Worm (Caenorhabditis elegans): ENCODE measurements around the gene grl-12.

Gene grl-12

ce11 chrV:8658577-8659362 lies 22.0 kb upstream of the grl-12 start:
- TF ChIP-seq tra-4 (tag; optimal IDR thresholded peaks at IDR 0.05): no peak
- no peak for TF ChIP-seq tbx-11 (GFP tag; IDR thresholded peaks at IDR 0.05)
- no peak for TF ChIP-seq sea-1 (GFP tag; conservative IDR thresholded peaks at IDR 0.05)
- TF ChIP-seq flt-1 (GFP tag; IDR thresholded peaks at IDR 0.05): no peak
- no peak for TF ChIP-seq hmg-4 (GFP tag; optimal IDR thresholded peaks at IDR 0.05)
- no peak for TF ChIP-seq ets-7 (tag; optimal IDR thresholded peaks at IDR 0.05)
- no peak for TF ChIP-seq tbx-37 (GFP tag; conservative IDR thresholded peaks at IDR 0.05)
- no peak for TF ChIP-seq hnd-1 (tag; optimal IDR thresholded peaks at IDR 0.05)
- TF ChIP-seq pes-1 (GFP tag; IDR thresholded peaks at IDR 0.05): no peak
- TF ChIP-seq scrt-1 (GFP tag; IDR thresholded peaks at IDR 0.05): no peak
- TF ChIP-seq hmbx-1 (tag; optimal IDR thresholded peaks at IDR 0.05): no peak
- no peak for TF ChIP-seq ceh-13 (GFP tag; optimal IDR thresholded peaks at IDR 0.05)
- no peak for TF ChIP-seq ama-1 (optimal IDR thresholded peaks at IDR 0.05)
- TF ChIP-seq ceh-36 (tag; optimal IDR thresholded peaks at IDR 0.05): no peak
- no peak for TF ChIP-seq aly-1 (tag; optimal IDR thresholded peaks at IDR 0.05)
- TF ChIP-seq B0310.2 (tag; optimal IDR thresholded peaks at IDR 0.05): no peak
- no peak for TF ChIP-seq F13C5.2 (tag; optimal IDR thresholded peaks at IDR 0.05)

ce11 chrV:8657911-8658310 lies 21.1 kb upstream of the grl-12 start:
- TF ChIP-seq aly-1 (tag; optimal IDR thresholded peaks at IDR 0.05): no peak
- TF ChIP-seq tbx-37 (GFP tag; conservative IDR thresholded peaks at IDR 0.05): no peak
- no peak for TF ChIP-seq scrt-1 (GFP tag; IDR thresholded peaks at IDR 0.05)
- TF ChIP-seq ceh-36 (tag; optimal IDR thresholded peaks at IDR 0.05): no peak
- no peak for TF ChIP-seq tra-4 (tag; optimal IDR thresholded peaks at IDR 0.05)
- no peak for TF ChIP-seq pes-1 (GFP tag; IDR thresholded peaks at IDR 0.05)
- TF ChIP-seq flt-1 (GFP tag; IDR thresholded peaks at IDR 0.05): no peak
- no peak for TF ChIP-seq ets-7 (tag; optimal IDR thresholded peaks at IDR 0.05)

- TF ChIP-seq hmg-4 (GFP tag; optimal IDR thresholded peaks at IDR 0.05) (no peak), pes-1 (GFP tag; IDR thresholded peaks at IDR 0.05) (no peak), F13C5.2 (tag; optimal IDR thresholded peaks at IDR 0.05) (no peak), hnd-1 (tag; optimal IDR thresholded peaks at IDR 0.05) (no peak), tbx-11 (GFP tag; IDR thresholded peaks at IDR 0.05) (no peak), scrt-1 (GFP tag; IDR thresholded peaks at IDR 0.05) (no peak), hmbx-1 (tag; optimal IDR thresholded peaks at IDR 0.05) (no peak), ceh-13 (GFP tag; optimal IDR thresholded peaks at IDR 0.05) (no peak), sea-1 (GFP tag; conservative IDR thresholded peaks at IDR 0.05) (no peak), tra-4 (tag; optimal IDR thresholded peaks at IDR 0.05) (no peak)
These were observed 17.9 kb upstream of the grl-12 start for ce11 chrV:8654460-8655419.

- TF ChIP-seq hmbx-1 (tag; optimal IDR thresholded peaks at IDR 0.05): no peak
- TF ChIP-seq ceh-13 (GFP tag; optimal IDR thresholded peaks at IDR 0.05): no peak
- TF ChIP-seq scrt-1 (GFP tag; IDR thresholded peaks at IDR 0.05): no peak
- TF ChIP-seq ets-7 (tag; optimal IDR thresholded peaks at IDR 0.05): no peak
- no peak for TF ChIP-seq F13C5.2 (tag; optimal IDR thresholded peaks at IDR 0.05)
- no peak for TF ChIP-seq B0310.2 (tag; optimal IDR thresholded peaks at IDR 0.05)
- TF ChIP-seq aly-1 (tag; optimal IDR thresholded peaks at IDR 0.05): no peak
- TF ChIP-seq ceh-36 (tag; optimal IDR thresholded peaks at IDR 0.05): no peak
- no peak for TF ChIP-seq tra-4 (tag; optimal IDR thresholded peaks at IDR 0.05)
- TF ChIP-seq pes-1 (GFP tag; IDR thresholded peaks at IDR 0.05): no peak
- TF ChIP-seq flt-1 (GFP tag; IDR thresholded peaks at IDR 0.05): no peak
- TF ChIP-seq hmg-4 (GFP tag; optimal IDR thresholded peaks at IDR 0.05): no peak
- TF ChIP-seq ama-1 (optimal IDR thresholded peaks at IDR 0.05): no peak
- TF ChIP-seq tbx-11 (GFP tag; IDR thresholded peaks at IDR 0.05): no peak
- no peak for TF ChIP-seq tbx-37 (GFP tag; conservative IDR thresholded peaks at IDR 0.05)
- no peak for TF ChIP-seq hnd-1 (tag; optimal IDR thresholded peaks at IDR 0.05)
These were observed 16.4 kb upstream of the grl-12 start for ce11 chrV:8653080-8653821.

ce11 chrV:8652177-8652576 lies 15.4 kb upstream of the grl-12 start:
- no peak for TF ChIP-seq hnd-1 (tag; optimal IDR thresholded peaks at IDR 0.05)
- no peak for TF ChIP-seq aly-1 (tag; optimal IDR thresholded peaks at IDR 0.05)
- no peak for TF ChIP-seq sea-1 (GFP tag; conservative IDR thresholded peaks at IDR 0.05)
- no peak for TF ChIP-seq B0310.2 (tag; optimal IDR thresholded peaks at IDR 0.05)
- no peak for TF ChIP-seq tra-4 (tag; optimal IDR thresholded peaks at IDR 0.05)
- no peak for TF ChIP-seq ama-1 (optimal IDR thresholded peaks at IDR 0.05)
- no peak for TF ChIP-seq hmbx-1 (tag; optimal IDR thresholded peaks at IDR 0.05)
- TF ChIP-seq hmg-4 (GFP tag; optimal IDR thresholded peaks at IDR 0.05): no peak
- no peak for TF ChIP-seq ets-7 (tag; optimal IDR thresholded peaks at IDR 0.05)
- no peak for TF ChIP-seq pes-1 (GFP tag; IDR thresholded peaks at IDR 0.05)
- TF ChIP-seq F13C5.2 (tag; optimal IDR thresholded peaks at IDR 0.05): no peak
- TF ChIP-seq ceh-13 (GFP tag; optimal IDR thresholded peaks at IDR 0.05): no peak
- no peak for TF ChIP-seq flt-1 (GFP tag; IDR thresholded peaks at IDR 0.05)
- no peak for TF ChIP-seq tbx-37 (GFP tag; conservative IDR thresholded peaks at IDR 0.05)
- no peak for TF ChIP-seq ceh-36 (tag; optimal IDR thresholded peaks at IDR 0.05)
- no peak for TF ChIP-seq tbx-11 (GFP tag; IDR thresholded peaks at IDR 0.05)
- no peak for TF ChIP-seq scrt-1 (GFP tag; IDR thresholded peaks at IDR 0.05)
